Worm (Caenorhabditis elegans) whole organism, L2 larva: ENCODE data around the gene str-182.

ENCODE experiments used
- C34F6.9 ChIP-seq: fragments of 150-350 bp; optimal IDR thresholded peaks from 2 replicates; lab custom pipeline; 2014; ENCODE audit warnings: missing biosample characterization, missing genetic modification characterization
- F13H6.1 ChIP-seq: sonication (generic microtip); optimal IDR thresholded peaks from 2 replicates; lab custom pipeline; 2016; ENCODE audit warnings: missing genetic modification characterization, missing compliant biosample characterization
- Y55F3AM.14 ChIP-seq: fragments of 200-800 bp; sonication (Bioruptor generic); optimal IDR thresholded peaks from 2 replicates; lab custom pipeline; 2018; ENCODE audit warnings: mild to moderate bottlenecking, missing genetic modification characterization, missing compliant biosample characterization
- ZK546.5 ChIP-seq: sonication (generic microtip); optimal IDR thresholded peaks from 2 replicates; lab custom pipeline; 2017; ENCODE audit warnings: missing biosample characterization, missing genetic modification characterization
- aly-2 ChIP-seq: fragments of 150-350 bp; optimal IDR thresholded peaks from 2 replicates; lab custom pipeline; 2014; ENCODE audit warnings: missing biosample characterization, missing genetic modification characterization
- ceh-16 ChIP-seq: fragments of 150-350 bp; optimal IDR thresholded peaks from 2 replicates; lab custom pipeline; 2014; ENCODE audit warnings: missing biosample characterization, missing genetic modification characterization
- dmd-4 ChIP-seq: sonication (generic microtip); optimal IDR thresholded peaks from 2 replicates; lab custom pipeline; 2017; ENCODE audit warnings: missing biosample characterization, missing genetic modification characterization
- egl-27 ChIP-seq: sonication (generic microtip); optimal IDR thresholded peaks from 3 replicates; lab custom pipeline; 2017; ENCODE audit warnings: missing biosample characterization, missing genetic modification reagents, missing genetic modification characterization
- elt-3 ChIP-seq: sonication (generic microtip); optimal IDR thresholded peaks from 2 replicates; lab custom pipeline; 2017; ENCODE audit warnings: missing biosample characterization, missing genetic modification characterization
- fos-1 ChIP-seq: fragments of 150-350 bp; optimal IDR thresholded peaks from 2 replicates; lab custom pipeline; 2014; ENCODE audit warnings: missing biosample characterization, missing genetic modification characterization
- gmeb-1 ChIP-seq: fragments of 150-350 bp; optimal IDR thresholded peaks from 2 replicates; lab custom pipeline; 2014; ENCODE audit warnings: missing biosample characterization, missing genetic modification characterization
- lin-11 ChIP-seq: fragments of 150-350 bp; sonication (generic microtip); optimal IDR thresholded peaks from 2 replicates; lab custom pipeline; 2014; ENCODE audit warnings: missing biosample characterization, missing genetic modification characterization, inconsistent platforms, mixed read lengths
- lin-13 ChIP-seq: fragments of 150-350 bp; optimal IDR thresholded peaks from 2 replicates; lab custom pipeline; 2014; ENCODE audit warnings: missing biosample characterization, missing genetic modification reagents, missing genetic modification characterization
- lsy-2 ChIP-seq, 2 experiments: fragments of 150-350 bp in 1 of 2; sonication (generic microtip) in 1 of 2; optimal IDR thresholded peaks; 2 replicates each; lab custom pipeline; 2014 to 2017; ENCODE audit warnings: missing biosample characterization in 2 of 2, missing genetic modification characterization in 2 of 2
- mab-5 ChIP-seq: fragments of 150-350 bp; optimal IDR thresholded peaks from 2 replicates; lab custom pipeline; 2014; ENCODE audit warnings: missing biosample characterization, missing genetic modification characterization
- mbf-1 ChIP-seq: sonication (generic microtip); optimal IDR thresholded peaks from 2 replicates; lab custom pipeline; 2017; ENCODE audit warnings: missing biosample characterization, missing genetic modification characterization
- mdl-1 ChIP-seq, 2 experiments: fragments of 150-350 bp in 1 of 2; sonication (generic microtip) in 1 of 2; optimal IDR thresholded peaks; 2 replicates each; lab custom pipeline; 2017; ENCODE audit warnings: missing biosample characterization in 2 of 2, missing genetic modification characterization in 2 of 2
- nhr-11 ChIP-seq: fragments of 150-350 bp; optimal IDR thresholded peaks from 2 replicates; lab custom pipeline; 2014; ENCODE audit warnings: missing biosample characterization, missing genetic modification characterization
- nhr-129 ChIP-seq: fragments of 150-350 bp; optimal IDR thresholded peaks from 2 replicates; lab custom pipeline; 2014; ENCODE audit warnings: missing biosample characterization, missing genetic modification characterization
- nhr-21 ChIP-seq: fragments of 150-350 bp; optimal IDR thresholded peaks from 2 replicates; lab custom pipeline; 2014; ENCODE audit warnings: missing biosample characterization, missing genetic modification characterization
- nhr-23 ChIP-seq: fragments of 150-350 bp; optimal IDR thresholded peaks from 2 replicates; lab custom pipeline; 2014; ENCODE audit warnings: missing biosample characterization, missing genetic modification reagents, missing genetic modification characterization
- nhr-237 ChIP-seq: fragments of 150-350 bp; optimal IDR thresholded peaks from 2 replicates; lab custom pipeline; 2014; ENCODE audit warnings: missing biosample characterization, missing genetic modification characterization
- nhr-25 ChIP-seq: fragments of 150-350 bp; sonication (generic microtip); optimal IDR thresholded peaks from 3 replicates; lab custom pipeline; 2014; ENCODE audit warnings: missing biosample characterization, missing genetic modification characterization
- nhr-6 ChIP-seq: fragments of 150-350 bp; optimal IDR thresholded peaks from 2 replicates; lab custom pipeline; 2014; ENCODE audit warnings: missing biosample characterization, missing genetic modification characterization
- peb-1 ChIP-seq: fragments of 150-350 bp; optimal IDR thresholded peaks from 2 replicates; lab custom pipeline; 2014; ENCODE audit warnings: missing biosample characterization, missing genetic modification characterization
- skn-1 ChIP-seq: sonication (generic microtip); optimal IDR thresholded peaks from 2 replicates; lab custom pipeline; 2017; ENCODE audit warnings: missing biosample characterization, missing genetic modification characterization
- sma-3 ChIP-seq: sonication (generic microtip); optimal IDR thresholded peaks from 2 replicates; lab custom pipeline; 2016; ENCODE audit warnings: missing genetic modification reagents, missing genetic modification characterization, missing compliant biosample characterization
- snpc-4 ChIP-seq: fragments of 150-350 bp; optimal IDR thresholded peaks from 2 replicates; lab custom pipeline; 2014; ENCODE audit warnings: missing biosample characterization, missing genetic modification characterization
- unc-39 ChIP-seq: fragments of 150-350 bp; optimal IDR thresholded peaks from 2 replicates; lab custom pipeline; 2014; ENCODE audit warnings: missing biosample characterization, missing genetic modification characterization
- zag-1 ChIP-seq: fragments of 150-350 bp; optimal IDR thresholded peaks from 2 replicates; lab custom pipeline; 2014; ENCODE audit warnings: missing biosample characterization, missing genetic modification characterization
- ztf-11 ChIP-seq: sonication (generic microtip); optimal IDR thresholded peaks from 2 replicates; lab custom pipeline; 2017; ENCODE audit warnings: missing biosample characterization, missing genetic modification characterization
- ztf-4 ChIP-seq: fragments of 150-350 bp; optimal IDR thresholded peaks from 2 replicates; lab custom pipeline; 2014; ENCODE audit warnings: missing biosample characterization, missing genetic modification characterization

str-182 gene

ce11 chrV:10227333-10227732, 5.9 kb downstream of the str-182 start, which contains the start of gene ttr-19:
Gene ttr-19 (minus strand): TSS chrV:10227433.
- TF ChIP-seq ZK546.5 (tag; lab: Kevin White, UChicago) (no peak), skn-1 (tag; lab: Kevin White, UChicago) (no peak)

- TF ChIP-seq fos-1 (tag; lab: Kevin White, UChicago) = peak; percentile 62
- TF ChIP-seq zag-1 (tag; lab: Kevin White, UChicago) = no peak
Measured at ce11 chrV:10225610-10226009, 7.6 kb downstream of the str-182 start, which contains the start of gene daf-36. Gene daf-36 (minus strand): TSS chrV:10225710.

- TF ChIP-seq fos-1 (tag; lab: Kevin White, UChicago) = peak; percentile 60
- TF ChIP-seq lin-11 (tag; lab: Kevin White, UChicago) = no peak
Measured at ce11 chrV:10224619-10225018, 8.6 kb downstream of the str-182 start.

DNA sequence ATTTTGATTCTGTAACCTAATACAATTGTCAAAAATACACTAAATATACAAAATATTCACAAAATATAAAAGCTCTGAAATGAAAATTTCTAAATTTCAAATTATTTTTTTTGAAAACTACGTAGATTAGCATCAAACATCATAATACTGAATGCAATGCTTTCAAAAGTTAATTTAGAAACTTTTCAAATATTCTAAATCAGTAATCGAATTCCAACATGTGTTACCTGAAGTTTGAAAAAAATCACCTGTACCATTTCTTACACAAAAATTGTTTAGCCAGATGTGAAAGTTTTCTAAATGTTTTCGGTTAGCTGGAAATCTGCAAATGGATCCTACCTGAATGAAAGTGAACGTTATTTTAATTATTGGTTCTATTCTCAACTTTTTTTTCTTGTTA, 11.2 kb downstream of the str-182 start, which contains the start of gene C12D8.20:
C12D8.20 (plus strand) TSS at position 301 of the 400 bp plus-strand sequence.
- no peak for TF ChIP-seq mbf-1
- no peak for TF ChIP-seq F13H6.1
- TF ChIP-seq gmeb-1 (tag; lab: Kevin White, UChicago) = no peak
- no peak for TF ChIP-seq sma-3
- TF ChIP-seq nhr-11 (tag; lab: Kevin White, UChicago) = no peak
- TF ChIP-seq lin-13 (GFP tag; lab: Kevin White, UChicago) = no peak
- no peak for TF ChIP-seq nhr-25
- TF ChIP-seq dmd-4 (tag; lab: Kevin White, UChicago) = no peak
- TF ChIP-seq ZK546.5 (tag; lab: Kevin White, UChicago) = no peak
- TF ChIP-seq nhr-6 (tag; lab: Kevin White, UChicago) = no peak
- TF ChIP-seq ceh-16 (tag; lab: Kevin White, UChicago) = no peak

ce11 chrV:10221317-10221716, 11.9 kb downstream of the str-182 start, which contains the start of the genes fipr-5 and fipr-9:
Gene fipr-5 (minus strand): TSS chrV:10221417.
Gene fipr-9 (plus strand): TSS chrV:10221662.
- TF ChIP-seq Y55F3AM.14 (GFP tag; lab: Kevin White, UChicago) (no peak), egl-27 (tag; lab: Kevin White, UChicago) (no peak), ztf-4 (tag; lab: Kevin White, UChicago) (no peak), nhr-237 (no peak), skn-1 (tag; lab: Kevin White, UChicago) (no peak), unc-39 (no peak), ztf-11 (tag; lab: Kevin White, UChicago) (no peak), C34F6.9 (tag; lab: Kevin White, UChicago) (no peak)

DNA sequence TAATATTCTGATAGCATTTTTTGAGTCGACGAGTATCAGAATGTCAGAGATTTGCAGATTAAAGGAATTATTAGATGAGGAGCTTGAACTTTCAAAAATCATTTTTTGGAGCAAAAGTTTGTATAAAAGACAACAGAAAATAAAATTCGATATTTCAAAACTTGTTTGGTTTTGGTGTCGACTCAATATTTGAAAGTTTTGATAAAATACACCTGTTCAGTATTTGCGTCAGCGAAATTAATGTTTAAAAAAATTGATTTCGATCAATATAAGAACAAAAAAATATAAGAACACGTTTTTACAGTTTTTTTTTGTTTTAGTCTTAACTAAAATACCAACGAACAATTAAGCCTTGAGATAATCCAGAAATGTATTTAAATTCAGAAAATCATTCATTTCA, 12.6 kb downstream of the str-182 start, which contains the start of gene C12D8.13:
C12D8.13 (minus strand) TSS at position 101 of the 400 bp plus-strand sequence.
- TF ChIP-seq Y55F3AM.14 (GFP tag; lab: Kevin White, UChicago) = no peak
- TF ChIP-seq lsy-2 (tag; optimal IDR thresholded peaks at IDR 0.05; lab: Kevin White, UChicago) = no peak
- no peak for TF ChIP-seq ztf-4 (tag; lab: Kevin White, UChicago)
- no peak for TF ChIP-seq peb-1 (tag; lab: Kevin White, UChicago)
- no peak for TF ChIP-seq ztf-11 (tag; lab: Kevin White, UChicago)
- TF ChIP-seq dmd-4 (tag; lab: Kevin White, UChicago) = no peak
- TF ChIP-seq ceh-16 (tag; lab: Kevin White, UChicago) = no peak
- no peak for TF ChIP-seq egl-27 (tag; lab: Kevin White, UChicago)
- TF ChIP-seq mbf-1 = no peak
- no peak for TF ChIP-seq nhr-6 (tag; lab: Kevin White, UChicago)

DNA sequence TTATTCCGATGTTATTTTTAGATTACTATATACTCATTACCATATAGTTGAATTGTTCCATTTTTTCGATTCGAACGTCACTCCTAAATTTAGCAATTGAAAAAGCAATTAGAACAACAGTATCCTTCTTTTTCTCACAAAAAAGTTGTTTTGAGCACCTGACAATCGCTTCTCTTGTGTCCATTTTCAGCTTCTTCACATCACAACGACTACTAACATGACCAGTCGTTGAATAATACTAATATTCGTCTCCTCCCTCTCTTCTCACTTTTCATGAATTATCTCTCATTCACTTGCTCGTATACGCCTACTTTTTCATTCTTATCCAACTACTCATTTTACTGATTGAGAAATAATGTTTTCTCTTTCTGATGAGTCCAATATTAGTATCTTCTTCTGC, 16.5 kb downstream of the str-182 start, which contains the start of gene ZK856.14:
ZK856.14 (plus strand) TSS at position 301 of the 400 bp plus-strand sequence.
- TF ChIP-seq C34F6.9 (tag; lab: Kevin White, UChicago) (no peak), nhr-237 (no peak), nhr-23 (tag; lab: Kevin White, UChicago) (no peak), nhr-21 (tag; lab: Kevin White, UChicago) (no peak), Y55F3AM.14 (GFP tag; lab: Kevin White, UChicago) (no peak), snpc-4 (tag; lab: Kevin White, UChicago) (no peak), mab-5 (no peak), aly-2 (tag; lab: Kevin White, UChicago) (no peak), nhr-129 (tag; lab: Kevin White, UChicago) (no peak), ztf-4 (tag; lab: Kevin White, UChicago) (no peak), mdl-1 (tag; optimal IDR thresholded peaks at IDR 0.05; lab: Kevin White, UChicago) (no peak), elt-3 (no peak)
- TF ChIP-seq, all 48 proteins: peak for 0
